Worm (Caenorhabditis elegans) whole organism, L4/young adult: ENCODE data around the gene rsp-5.

ENCODE experiments used
- W03F9.2 ChIP-seq: fragments of 150-350 bp; optimal IDR thresholded peaks from 2 replicates; lab custom pipeline; 2014; ENCODE audit warnings: missing biosample characterization, missing genetic modification characterization
- dao-5 ChIP-seq: sonication (generic microtip); optimal IDR thresholded peaks from 2 replicates; lab custom pipeline; 2016; ENCODE audit warnings: missing genotype, missing genetic modification characterization, moderate library complexity, missing compliant biosample characterization
- him-1 ChIP-seq: sonication (generic microtip); optimal IDR thresholded peaks from 2 replicates; lab custom pipeline; 2016; ENCODE audit warnings: missing genotype, missing genetic modification reagents, missing genetic modification characterization, missing compliant biosample characterization

DNA sequence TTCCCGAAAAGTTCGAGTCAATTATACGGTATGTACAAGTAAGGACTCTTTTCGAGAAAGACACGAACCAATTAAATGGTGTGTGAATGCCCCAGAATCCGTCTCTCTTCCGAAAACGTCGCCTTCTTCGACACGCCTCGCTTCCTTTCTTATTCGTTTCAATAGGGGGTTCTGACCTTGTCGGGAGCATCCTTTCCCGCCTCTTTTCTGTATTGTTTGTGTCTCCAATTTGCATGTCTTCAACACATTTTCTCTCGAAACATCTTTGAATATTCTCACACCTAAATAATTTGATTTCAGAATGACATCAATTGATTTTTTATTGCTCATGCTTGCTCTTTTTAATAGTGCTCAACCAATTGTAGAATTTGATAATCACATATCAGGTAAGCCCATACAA lies 48.8 kb upstream of the rsp-5 start, which contains the start of gene cutl-16:
- TF ChIP-seq dao-5 (tag; lab: Kevin White, UChicago) (no peak), W03F9.2 (tag; lab: Kevin White, UChicago) (no peak), him-1 (tag; lab: Kevin White, UChicago) (no peak)
